Worm (Caenorhabditis elegans): ENCODE measurements around the gene rnp-1.

The rnp-1 gene

DNA sequence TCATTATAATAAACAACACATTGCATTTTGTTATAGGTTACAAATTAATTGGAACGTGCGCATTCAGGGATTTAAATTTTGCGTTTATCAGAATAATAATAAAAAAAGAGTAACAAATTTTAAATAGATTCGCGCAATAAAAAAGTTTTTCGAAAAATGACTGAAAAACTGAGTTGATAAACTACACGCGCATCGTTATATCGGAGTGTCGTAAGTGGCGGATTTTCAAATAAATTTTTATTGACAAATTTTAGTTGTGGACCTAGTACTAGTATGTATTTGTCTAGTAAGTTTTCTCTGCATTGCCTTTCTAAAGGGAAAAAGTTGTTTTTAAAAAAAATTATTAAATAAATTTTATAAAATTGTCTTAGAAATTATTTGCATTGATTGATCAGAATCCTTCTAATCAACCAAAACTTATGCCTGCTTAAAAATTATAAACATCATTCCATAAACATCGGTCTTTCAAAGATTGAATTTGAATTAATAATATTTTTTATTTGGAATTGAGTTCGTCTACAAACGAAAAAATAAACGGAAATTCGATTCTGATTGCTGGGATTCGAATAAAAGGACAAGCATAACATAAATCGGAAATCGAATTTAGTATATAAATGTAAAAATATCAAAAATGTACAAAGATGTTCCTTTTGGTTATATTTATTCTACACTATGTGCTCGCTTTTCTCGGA is 7.6 kb upstream of the rnp-1 start, which contains the start of gene srd-4 (continued):
- peak in 2 of 3 experiments; percentile 4 to 28 for TF ChIP-seq ceh-82 (tag; optimal IDR thresholded peaks at IDR 0.05)

DNA sequence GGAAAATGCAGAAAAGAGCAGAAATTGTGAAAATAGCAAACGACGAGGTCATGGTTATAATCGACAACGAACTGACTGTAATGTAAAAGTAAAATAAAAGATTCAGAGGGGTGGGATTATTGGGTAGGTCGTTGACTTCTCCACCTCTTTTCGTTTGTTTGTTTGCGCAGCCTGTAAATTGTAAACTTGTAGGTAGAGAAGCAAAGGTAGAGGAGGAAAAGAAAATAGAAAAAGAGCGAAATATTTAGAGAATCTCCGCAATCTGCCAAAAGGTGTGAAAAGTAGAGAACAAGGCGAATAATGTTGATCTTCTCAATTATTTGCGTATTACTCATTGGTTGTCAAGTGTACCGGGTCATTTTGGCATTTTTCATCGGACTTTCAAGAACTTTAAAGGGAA is 4.7 kb upstream of the rnp-1 start, which contains the start of gene ZK863.8:
ZK863.8 (minus strand) TSS at position 173 of the 400 bp plus-strand sequence.
- TF ChIP-seq lin-39 (tag; optimal IDR thresholded peaks at IDR 0.05) (no peak), nhr-19 (GFP tag; conservative IDR thresholded peaks at IDR 0.05) (no peak), unc-62 (GFP tag; optimal IDR thresholded peaks at IDR 0.05) (no peak), lin-14 (GFP tag; optimal IDR thresholded peaks at IDR 0.05) (no peak), ceh-82 (tag; optimal IDR thresholded peaks at IDR 0.05) (no peak), fkh-4 (tag; optimal IDR thresholded peaks at IDR 0.05; ENCODE audit: borderline replicate concordance) (no peak), nhr-47 (tag; optimal IDR thresholded peaks at IDR 0.05) (no peak)

DNA sequence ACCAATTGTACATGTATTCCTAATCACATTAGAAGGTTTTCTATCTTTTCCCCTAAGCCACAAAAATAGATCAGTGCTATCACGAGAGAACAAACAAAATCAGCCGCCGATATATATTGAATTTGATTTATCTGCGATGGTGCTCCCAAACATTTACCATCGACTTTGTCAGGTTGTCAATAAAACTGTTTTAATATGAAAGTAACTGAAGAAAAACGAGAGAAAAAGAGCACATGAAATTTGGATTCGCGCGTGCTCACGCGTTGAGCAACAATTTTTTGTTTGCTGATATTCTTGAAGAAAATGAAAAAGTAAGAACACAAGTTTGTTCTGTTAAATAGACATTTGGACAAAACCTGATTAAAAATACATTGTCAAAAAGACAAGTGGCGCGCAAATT is 3.2 kb upstream of the rnp-1 start:
- TF ChIP-seq tbx-2 (tag; optimal IDR thresholded peaks at IDR 0.05) = peak; percentile 26
- no peak for TF ChIP-seq efl-3 (GFP tag; optimal IDR thresholded peaks at IDR 0.05)

DNA sequence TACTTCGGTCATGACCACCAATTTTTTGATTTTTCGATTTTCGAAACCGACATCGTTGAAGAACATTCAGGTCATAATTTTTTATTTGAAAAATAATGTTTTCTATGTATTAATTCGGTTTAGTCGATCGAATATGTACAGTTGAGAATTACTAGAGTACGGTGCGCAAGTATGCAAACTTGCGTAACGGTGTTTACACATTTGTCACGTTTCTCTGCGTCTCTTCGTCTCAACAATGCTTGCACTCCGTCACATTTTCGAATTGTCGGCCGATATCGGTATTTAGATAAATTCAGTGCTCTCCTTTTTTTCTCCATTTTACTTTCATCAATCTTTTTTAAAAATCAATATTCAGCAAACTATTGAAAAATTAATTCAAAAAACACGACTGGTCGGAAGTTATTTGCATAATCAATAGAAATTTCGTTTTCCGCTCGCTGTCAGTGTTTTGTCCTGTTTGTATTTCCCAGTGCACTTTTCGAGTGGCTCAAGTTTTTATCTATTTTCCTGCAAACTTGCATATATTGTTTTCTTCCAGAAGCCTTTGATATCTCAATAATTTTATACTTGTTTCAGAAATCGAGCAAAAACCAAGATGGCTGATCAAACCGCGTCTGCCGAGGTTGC is 1.0 kb upstream of the rnp-1 start, which contains the start of gene dpy-30:
dpy-30 (plus strand) TSS at position 577 of the 627 bp plus-strand sequence.
- no peak for TF ChIP-seq nhr-84 (tag; optimal IDR thresholded peaks at IDR 0.05)
- no peak for TF ChIP-seq efl-3 (GFP tag; optimal IDR thresholded peaks at IDR 0.05)
- no peak for TF ChIP-seq mab-9 (GFP tag; IDR thresholded peaks at IDR 0.05)
- TF ChIP-seq pag-3 (tag; optimal IDR thresholded peaks at IDR 0.05; ENCODE audit: borderline replicate concordance, insufficient read depth) = no peak
- TF ChIP-seq snu-23 (GFP tag; optimal IDR thresholded peaks at IDR 0.05) = peak; percentile 79
- TF ChIP-seq ceh-63 (GFP tag; optimal IDR thresholded peaks at IDR 0.05) = no peak
- peak; percentile 26 for TF ChIP-seq zip-4 (GFP tag; optimal IDR thresholded peaks at IDR 0.05)
- no peak for TF ChIP-seq lin-13 (GFP tag; optimal IDR thresholded peaks at IDR 0.05)
- TF ChIP-seq nhr-76 (tag; optimal IDR thresholded peaks at IDR 0.05) = no peak
- peak; percentile 94 to 98 for TF ChIP-seq lsy-2 (tag; optimal IDR thresholded peaks at IDR 0.05)
- TF ChIP-seq xbp-1 (tag; optimal IDR thresholded peaks at IDR 0.05) = peak; percentile 59
- TF ChIP-seq zag-1 (tag; optimal IDR thresholded peaks at IDR 0.05) = no peak
- peak; percentile 64 for TF ChIP-seq dsc-1 (tag; optimal IDR thresholded peaks at IDR 0.05)
- no peak for TF ChIP-seq ceh-88 (GFP tag; IDR thresholded peaks at IDR 0.05)
- no peak for TF ChIP-seq aha-1 (tag; optimal IDR thresholded peaks at IDR 0.05)
- peak; percentile 37 for TF ChIP-seq egl-13 (tag; optimal IDR thresholded peaks at IDR 0.05)
- TF ChIP-seq unc-98 (GFP tag; IDR thresholded peaks at IDR 0.05) = no peak
- no peak for TF ChIP-seq hlh-17 (GFP tag; optimal IDR thresholded peaks at IDR 0.05; ENCODE audit: borderline replicate concordance)
- TF ChIP-seq irx-1 (tag; optimal IDR thresholded peaks at IDR 0.05) = peak; percentile 31
- TF ChIP-seq dpl-1 (GFP tag; optimal IDR thresholded peaks at IDR 0.05) = peak; percentile 68 to 80 (median 78)
- no peak for TF ChIP-seq nhr-12 (tag; optimal IDR thresholded peaks at IDR 0.05)
- no peak for TF ChIP-seq grh-1 (GFP tag; IDR thresholded peaks at IDR 0.05)
- TF ChIP-seq lir-3 (tag; optimal IDR thresholded peaks at IDR 0.05; ENCODE audit: poor library complexity) = peak; percentile 29
- TF ChIP-seq tbx-2 (tag; optimal IDR thresholded peaks at IDR 0.05) = peak; percentile 61
- peak in 2 of 6 experiments; percentile 10 to 22 for TF ChIP-seq elt-3 (tag; optimal IDR thresholded peaks at IDR 0.05)
- no peak for TF ChIP-seq hpl-2 (GFP tag; optimal IDR thresholded peaks at IDR 0.05)
- TF ChIP-seq F16B12.6 (tag; optimal IDR thresholded peaks at IDR 0.05) = peak; percentile 95
- peak; percentile 7 for TF ChIP-seq fos-1 (tag; optimal IDR thresholded peaks at IDR 0.05)
- peak; percentile 3 for TF ChIP-seq aly-2 (tag; optimal IDR thresholded peaks at IDR 0.05)
- peak; percentile 13 for TF ChIP-seq elt-2 (tag; optimal IDR thresholded peaks at IDR 0.05)
- peak; percentile 74 for TF ChIP-seq rnt-1 (tag; optimal IDR thresholded peaks at IDR 0.05)
- TF ChIP-seq C04F5.9 (tag; optimal IDR thresholded peaks at IDR 0.05) = no peak
- peak; percentile 65 for TF ChIP-seq ama-1 (optimal IDR thresholded peaks at IDR 0.05)
- peak; percentile 79 to 87 for TF ChIP-seq lin-35 (GFP tag; optimal IDR thresholded peaks at IDR 0.05)
- TF ChIP-seq C34B4.2 (tag; optimal IDR thresholded peaks at IDR 0.05) = no peak
- no peak for TF ChIP-seq sox-4 (tag; optimal IDR thresholded peaks at IDR 0.05)
- no peak for TF ChIP-seq sup-37 (GFP tag; optimal IDR thresholded peaks at IDR 0.05)
